Worm (Caenorhabditis elegans) whole organism, L2 larva: Measurements from ENCODE around the gene unc-84.
A peak's percentile ranks its signal among the peaks of the same experiment; 100 is the strongest.

Experiments used
- C34F6.9 ChIP-seq: fragments of 150-350 bp; optimal IDR thresholded peaks from 2 replicates; lab custom pipeline; 2014; ENCODE audit warnings: missing biosample characterization, missing genetic modification characterization
- F13H6.1 ChIP-seq: sonication (generic microtip); optimal IDR thresholded peaks from 2 replicates; lab custom pipeline; 2016; ENCODE audit warnings: missing genetic modification characterization, missing compliant biosample characterization
- R02D3.7 ChIP-seq: fragments of 150-350 bp; optimal IDR thresholded peaks from 2 replicates; lab custom pipeline; 2014; ENCODE audit warnings: missing biosample characterization, missing genetic modification characterization
- alr-1 ChIP-seq: fragments of 150-350 bp; optimal IDR thresholded peaks from 2 replicates; lab custom pipeline; 2014; ENCODE audit warnings: missing biosample characterization, missing genetic modification characterization
- ama-1 ChIP-seq: fragments of 150-350 bp; optimal IDR thresholded peaks from 2 replicates; lab custom pipeline; 2018; ENCODE audit warnings: inconsistent platforms
- blmp-1 ChIP-seq: sonication (generic microtip); optimal IDR thresholded peaks from 2 replicates; lab custom pipeline; 2017; ENCODE audit warnings: missing genetic modification characterization, mild to moderate bottlenecking, missing compliant biosample characterization, antibody characterized with exemption, moderate library complexity; ENCODE audit not compliant: insufficient read depth
- ceh-16 ChIP-seq: fragments of 150-350 bp; optimal IDR thresholded peaks from 2 replicates; lab custom pipeline; 2014; ENCODE audit warnings: missing biosample characterization, missing genetic modification characterization
- crh-2 ChIP-seq: sonication (generic microtip); optimal IDR thresholded peaks from 2 replicates; lab custom pipeline; 2017; ENCODE audit warnings: missing biosample characterization, missing genetic modification characterization
- dmd-4 ChIP-seq: sonication (generic microtip); optimal IDR thresholded peaks from 2 replicates; lab custom pipeline; 2017; ENCODE audit warnings: missing biosample characterization, missing genetic modification characterization
- fos-1 ChIP-seq: fragments of 150-350 bp; optimal IDR thresholded peaks from 2 replicates; lab custom pipeline; 2014; ENCODE audit warnings: missing biosample characterization, missing genetic modification characterization
- gmeb-1 ChIP-seq: fragments of 150-350 bp; optimal IDR thresholded peaks from 2 replicates; lab custom pipeline; 2014; ENCODE audit warnings: missing biosample characterization, missing genetic modification characterization
- lin-11 ChIP-seq: fragments of 150-350 bp; sonication (generic microtip); optimal IDR thresholded peaks from 2 replicates; lab custom pipeline; 2014; ENCODE audit warnings: missing biosample characterization, missing genetic modification characterization, inconsistent platforms, mixed read lengths
- lin-13 ChIP-seq: fragments of 150-350 bp; optimal IDR thresholded peaks from 2 replicates; lab custom pipeline; 2014; ENCODE audit warnings: missing biosample characterization, missing genetic modification reagents, missing genetic modification characterization
- lin-39 ChIP-seq: fragments of 150-350 bp; optimal IDR thresholded peaks from 2 replicates; lab custom pipeline; 2014; ENCODE audit warnings: missing biosample characterization, missing genetic modification reagents, missing genetic modification characterization
- lsy-2 ChIP-seq, 2 experiments: fragments of 150-350 bp in 1 of 2; sonication (generic microtip) in 1 of 2; optimal IDR thresholded peaks; 2 replicates each; lab custom pipeline; 2014 to 2017; ENCODE audit warnings: missing biosample characterization in 2 of 2, missing genetic modification characterization in 2 of 2
- mbf-1 ChIP-seq: sonication (generic microtip); optimal IDR thresholded peaks from 2 replicates; lab custom pipeline; 2017; ENCODE audit warnings: missing biosample characterization, missing genetic modification characterization
- mdl-1 ChIP-seq, 2 experiments: fragments of 150-350 bp in 1 of 2; sonication (generic microtip) in 1 of 2; optimal IDR thresholded peaks; 2 replicates each; lab custom pipeline; 2017; ENCODE audit warnings: missing biosample characterization in 2 of 2, missing genetic modification characterization in 2 of 2
- nhr-10 ChIP-seq: sonication (generic microtip); optimal IDR thresholded peaks from 2 replicates; lab custom pipeline; 2017; ENCODE audit warnings: missing biosample characterization, missing genetic modification characterization
- nhr-12 ChIP-seq: fragments of 150-350 bp; optimal IDR thresholded peaks from 2 replicates; lab custom pipeline; 2014; ENCODE audit warnings: missing biosample characterization, missing genetic modification characterization
- nhr-129 ChIP-seq: fragments of 150-350 bp; optimal IDR thresholded peaks from 2 replicates; lab custom pipeline; 2014; ENCODE audit warnings: missing biosample characterization, missing genetic modification characterization
- nhr-23 ChIP-seq: fragments of 150-350 bp; optimal IDR thresholded peaks from 2 replicates; lab custom pipeline; 2014; ENCODE audit warnings: missing biosample characterization, missing genetic modification reagents, missing genetic modification characterization
- nhr-237 ChIP-seq: fragments of 150-350 bp; optimal IDR thresholded peaks from 2 replicates; lab custom pipeline; 2014; ENCODE audit warnings: missing biosample characterization, missing genetic modification characterization
- nhr-25 ChIP-seq: fragments of 150-350 bp; sonication (generic microtip); optimal IDR thresholded peaks from 3 replicates; lab custom pipeline; 2014; ENCODE audit warnings: missing biosample characterization, missing genetic modification characterization
- nhr-6 ChIP-seq: fragments of 150-350 bp; optimal IDR thresholded peaks from 2 replicates; lab custom pipeline; 2014; ENCODE audit warnings: missing biosample characterization, missing genetic modification characterization
- nhr-77 ChIP-seq: fragments of 150-350 bp; optimal IDR thresholded peaks from 2 replicates; lab custom pipeline; 2014; ENCODE audit warnings: missing biosample characterization, missing genetic modification characterization
- peb-1 ChIP-seq: fragments of 150-350 bp; optimal IDR thresholded peaks from 2 replicates; lab custom pipeline; 2014; ENCODE audit warnings: missing biosample characterization, missing genetic modification characterization
- sma-3 ChIP-seq: sonication (generic microtip); optimal IDR thresholded peaks from 2 replicates; lab custom pipeline; 2016; ENCODE audit warnings: missing genetic modification reagents, missing genetic modification characterization, missing compliant biosample characterization
- sma-9 ChIP-seq, 2 experiments: fragments of 150-350 bp in 1 of 2; sonication (generic microtip) in 1 of 2; optimal IDR thresholded peaks; 2 replicates each; lab custom pipeline; 2014 to 2016; ENCODE audit warnings: missing genetic modification characterization in 2 of 2, mild to moderate bottlenecking in 1 of 2, missing biosample characterization in 1 of 2, missing compliant biosample characterization in 1 of 2, missing genetic modification reagents in 1 of 2, moderate library complexity in 1 of 2
- snpc-4 ChIP-seq: fragments of 150-350 bp; optimal IDR thresholded peaks from 2 replicates; lab custom pipeline; 2014; ENCODE audit warnings: missing biosample characterization, missing genetic modification characterization
- unc-55 ChIP-seq: fragments of 150-350 bp; sonication (generic microtip); optimal IDR thresholded peaks from 3 replicates; lab custom pipeline; 2014; ENCODE audit warnings: missing biosample characterization, missing genetic modification reagents, missing genetic modification characterization
- unc-62 ChIP-seq: fragments of 150-350 bp; optimal IDR thresholded peaks from 2 replicates; lab custom pipeline; 2014; ENCODE audit warnings: missing biosample characterization, missing genetic modification reagents, missing genetic modification characterization
- ztf-11 ChIP-seq: sonication (generic microtip); optimal IDR thresholded peaks from 2 replicates; lab custom pipeline; 2017; ENCODE audit warnings: missing biosample characterization, missing genetic modification characterization
- ztf-4 ChIP-seq: fragments of 150-350 bp; optimal IDR thresholded peaks from 2 replicates; lab custom pipeline; 2014; ENCODE audit warnings: missing biosample characterization, missing genetic modification characterization

unc-84 gene

DNA sequence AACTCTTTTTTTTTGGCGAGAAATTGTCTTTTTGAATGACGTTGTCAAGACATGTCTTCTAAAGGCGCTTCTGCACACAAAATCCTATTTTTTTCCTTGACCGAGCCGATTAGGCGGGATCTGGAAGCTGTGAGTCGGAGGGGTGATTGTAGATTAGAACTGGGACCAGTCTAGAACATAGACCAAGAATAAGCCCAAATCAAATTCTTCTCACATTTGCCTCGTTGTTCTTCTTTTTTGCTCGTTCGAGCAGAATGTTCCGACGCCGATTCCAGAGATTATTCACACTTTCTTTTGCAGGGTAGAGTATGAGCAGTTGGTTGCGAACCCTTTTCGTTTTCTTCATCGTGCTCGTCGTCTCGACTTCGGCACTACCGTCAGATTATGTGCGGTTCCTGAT, 34.0 kb downstream of the unc-84 start, which contains the start of gene nlp-53:
Gene nlp-53 (plus strand): TSS at position 301 of the 400 bp plus-strand sequence.
- no peak for TF ChIP-seq nhr-129
- no peak for TF ChIP-seq fos-1
- no peak for TF ChIP-seq nhr-77 (tag; lab: Kevin White, UChicago)
- no peak for TF ChIP-seq lsy-2 (tag; optimal IDR thresholded peaks at IDR 0.05; lab: Kevin White, UChicago)
- TF ChIP-seq crh-2 (tag; lab: Kevin White, UChicago) = no peak
- no peak for TF ChIP-seq nhr-10 (tag; lab: Kevin White, UChicago)
- no peak for TF ChIP-seq nhr-12
- no peak for TF ChIP-seq ceh-16 (tag; lab: Kevin White, UChicago)
- no peak for TF ChIP-seq lin-11 (tag; lab: Kevin White, UChicago)

- TF ChIP-seq lin-13 (GFP tag; lab: Kevin White, UChicago) (no peak), fos-1 (no peak), ama-1 (lab: Kevin White, UChicago) (no peak), gmeb-1 (no peak), R02D3.7 (tag; lab: Kevin White, UChicago) (no peak), ztf-11 (tag; lab: Kevin White, UChicago) (no peak), alr-1 (no peak), unc-55 (no peak), blmp-1 (tag; lab: Kevin White, UChicago) (no peak), snpc-4 (no peak), mbf-1 (tag; lab: Kevin White, UChicago) (no peak), peb-1 (tag; lab: Kevin White, UChicago) (no peak)
Measured at ce11 chrX:13621628-13622027, 37.1 kb downstream of the unc-84 start, which contains the start of gene Y12A6A.1. TSS of gene Y12A6A.1 (minus strand) at chrX:13621728.

DNA sequence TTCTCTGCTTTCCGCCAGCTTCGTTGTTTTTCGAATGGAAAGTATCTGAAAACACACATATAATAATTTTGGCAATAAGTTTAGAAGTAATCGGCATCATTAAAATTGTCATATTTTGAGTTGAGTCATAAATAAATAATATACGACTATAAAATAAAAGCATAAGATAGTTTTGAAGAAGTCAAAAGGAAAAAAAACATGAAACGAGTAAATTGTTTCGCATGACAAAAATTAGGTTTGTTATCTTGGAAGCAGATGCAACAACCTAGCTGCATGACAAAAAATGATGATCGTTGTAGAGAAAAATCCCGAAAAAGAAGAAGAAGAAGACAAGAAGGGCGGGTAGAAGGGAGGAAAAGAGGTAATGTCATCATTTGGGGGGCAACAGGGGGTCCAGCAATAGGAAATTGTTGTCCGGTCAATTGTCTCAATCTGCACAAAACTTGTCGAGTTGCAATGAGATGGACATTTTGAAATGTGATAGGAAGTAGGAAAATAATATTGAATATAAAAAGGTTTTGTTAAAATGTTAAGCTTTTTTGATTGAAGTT, 46.6 kb downstream of the unc-84 start, which contains the start of gene nlg-1:
Gene nlg-1 (minus strand): TSS at position 51 of the 551 bp plus-strand sequence.
- TF ChIP-seq F13H6.1 (tag; lab: Kevin White, UChicago) (no peak), ztf-4 (tag; lab: Kevin White, UChicago) (no peak), sma-9 (GFP tag; optimal IDR thresholded peaks at IDR 0.05; lab: Kevin White, UChicago) (peak; percentile 6), sma-9 (tag; optimal IDR thresholded peaks at IDR 0.05; lab: Kevin White, UChicago) (no peak)

DNA sequence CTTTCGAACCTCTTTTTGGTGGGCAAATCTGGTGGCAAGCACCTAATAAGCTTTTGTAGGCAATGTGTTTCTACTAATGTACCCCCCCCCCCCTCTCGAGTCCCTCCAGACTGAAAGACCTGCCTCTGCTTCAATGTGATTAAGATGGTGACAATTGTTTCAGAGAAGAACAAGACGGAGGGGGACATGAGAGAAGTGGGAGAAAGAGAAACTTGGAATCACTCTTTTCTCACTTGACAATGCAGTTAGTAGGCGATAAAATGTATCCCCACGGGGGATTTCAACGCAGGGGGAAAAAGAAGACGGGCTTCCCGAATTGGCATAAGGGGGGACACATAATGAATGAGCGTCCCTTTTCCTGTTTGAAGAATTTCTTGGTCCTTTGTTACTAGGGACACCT, 47.7 kb downstream of the unc-84 start:
- TF ChIP-seq blmp-1 (tag; lab: Kevin White, UChicago) (no peak), peb-1 (tag; lab: Kevin White, UChicago) (no peak), ama-1 (lab: Kevin White, UChicago) (no peak), ztf-4 (tag; lab: Kevin White, UChicago) (no peak), nhr-6 (tag; lab: Kevin White, UChicago) (no peak), ceh-16 (tag; lab: Kevin White, UChicago) (no peak), sma-3 (GFP tag; lab: Kevin White, UChicago) (no peak), unc-55 (no peak), crh-2 (tag; lab: Kevin White, UChicago) (no peak), dmd-4 (tag; lab: Kevin White, UChicago) (no peak), lin-39 (tag; lab: Kevin White, UChicago) (no peak), mdl-1 (tag; optimal IDR thresholded peaks at IDR 0.05; lab: Kevin White, UChicago) (no peak), lin-11 (tag; lab: Kevin White, UChicago) (no peak), fos-1 (no peak), R02D3.7 (tag; lab: Kevin White, UChicago) (no peak), nhr-23 (no peak)
- TF ChIP-seq, all 48 proteins: peak for 0

ce11 chrX:13633032-13633431, 48.5 kb downstream of the unc-84 start:
- TF ChIP-seq unc-62 (GFP tag; lab: Kevin White, UChicago) = no peak
- peak; percentile 58 for TF ChIP-seq snpc-4
- TF ChIP-seq lsy-2 (tag; optimal IDR thresholded peaks at IDR 0.05; lab: Kevin White, UChicago) = no peak
- TF ChIP-seq dmd-4 (tag; lab: Kevin White, UChicago) = no peak

- TF ChIP-seq crh-2 (tag; lab: Kevin White, UChicago) (no peak), sma-9 (GFP tag; optimal IDR thresholded peaks at IDR 0.05; lab: Kevin White, UChicago) (peak; percentile 40), sma-9 (tag; optimal IDR thresholded peaks at IDR 0.05; lab: Kevin White, UChicago) (no peak), nhr-23 (no peak), nhr-25 (tag; lab: Kevin White, UChicago) (no peak), nhr-129 (no peak), nhr-6 (tag; lab: Kevin White, UChicago) (no peak), C34F6.9 (tag; lab: Kevin White, UChicago) (peak; percentile 22), nhr-237 (tag; lab: Kevin White, UChicago) (no peak), F13H6.1 (tag; lab: Kevin White, UChicago) (peak; percentile 7)
Measured at ce11 chrX:13633876-13634479, 49.4 kb downstream of the unc-84 start.
